Fruit fly (Drosophila melanogaster) whole organism, embryonic: ENCODE measurements around the gene CG13313.

ENCODE experiments used
- Atf-2 ChIP-seq: fragments of 200-800 bp; sonication (Bioruptor generic); optimal IDR thresholded peaks from 2 replicates; lab custom pipeline; 2016; ENCODE audit warnings: missing biosample characterization, missing genetic modification characterization
- CG10979 ChIP-seq: fragments of 200-800 bp; sonication (Bioruptor generic); optimal IDR thresholded peaks from 2 replicates; lab custom pipeline; 2018; ENCODE audit warnings: missing biosample characterization, mild to moderate bottlenecking, missing genetic modification characterization, moderate library complexity
- CG11560 ChIP-seq: fragments of 200-800 bp; sonication (Bioruptor generic); IDR thresholded peaks from 3 replicates; pipeline ENCODE4 v1.3.6; 2022; ENCODE audit warnings: missing biosample characterization, missing genetic modification characterization
- CG15601 ChIP-seq: fragments of 200-800 bp; sonication (Bioruptor generic); optimal IDR thresholded peaks from 3 replicates; lab custom pipeline; 2019; ENCODE audit warnings: missing biosample characterization, mild to moderate bottlenecking, missing genetic modification characterization, moderate library complexity
- CG17359 ChIP-seq: fragments of 200-800 bp; sonication (Bioruptor generic); optimal IDR thresholded peaks from 3 replicates; lab custom pipeline; 2018; ENCODE audit warnings: missing biosample characterization, mild to moderate bottlenecking, missing genetic modification characterization, moderate library complexity
- CG2129 ChIP-seq: fragments of 200-800 bp; sonication (Bioruptor generic); IDR thresholded peaks from 2 replicates; pipeline ENCODE4 v1.3.6; 2022; ENCODE audit warnings: missing biosample characterization, missing genetic modification characterization; ENCODE audit not compliant: partially characterized antibody
- CG33557 ChIP-seq: fragments of 200-800 bp; sonication (Bioruptor generic); optimal IDR thresholded peaks from 2 replicates; lab custom pipeline; 2019; ENCODE audit warnings: missing biosample characterization, mild to moderate bottlenecking, missing genetic modification characterization, moderate library complexity
- CG3726 ChIP-seq: fragments of 200-800 bp; sonication (Bioruptor generic); IDR thresholded peaks from 3 replicates; pipeline ENCODE4, ENCODE4 v1.3.6; 2022; ENCODE audit warnings: missing biosample characterization, missing genetic modification characterization
- CG3995 ChIP-seq: fragments of 200-800 bp; sonication (Bioruptor generic); optimal IDR thresholded peaks from 3 replicates; lab custom pipeline; 2016; ENCODE audit warnings: missing biosample characterization, missing genetic modification characterization
- CG4617 ChIP-seq: fragments of 200-800 bp; sonication (Bioruptor generic); optimal IDR thresholded peaks from 3 replicates; lab custom pipeline; 2016; ENCODE audit warnings: missing biosample characterization, missing genetic modification characterization, borderline replicate concordance
- CG4854 ChIP-seq: fragments of 200-800 bp; sonication (Bioruptor generic); optimal IDR thresholded peaks from 2 replicates; lab custom pipeline; 2016; ENCODE audit warnings: missing biosample characterization, missing genetic modification characterization, inconsistent platforms
- CG5180 ChIP-seq: fragments of 200-800 bp; sonication (Bioruptor generic); optimal IDR thresholded peaks from 3 replicates; lab custom pipeline; 2017; ENCODE audit warnings: missing biosample characterization, missing genetic modification characterization, mild to moderate bottlenecking, moderate library complexity, missing genetic modification reagents
- CG5245 ChIP-seq: fragments of 200-800 bp; sonication (Bioruptor generic); optimal IDR thresholded peaks from 3 replicates; lab custom pipeline; 2016; ENCODE audit warnings: missing biosample characterization, missing genetic modification characterization
- CG6654 ChIP-seq: fragments of 200-800 bp; sonication (Bioruptor generic); optimal IDR thresholded peaks from 2 replicates; lab custom pipeline; 2017; ENCODE audit warnings: missing biosample characterization, mild to moderate bottlenecking, missing genetic modification characterization
- CG7928 ChIP-seq: fragments of 200-800 bp; sonication (Bioruptor generic); optimal IDR thresholded peaks from 2 replicates; lab custom pipeline; 2017; ENCODE audit warnings: missing biosample characterization, mild to moderate bottlenecking, missing genetic modification characterization
- CG7987 ChIP-seq: fragments of 200-800 bp; sonication (Bioruptor generic); optimal IDR thresholded peaks from 2 replicates; lab custom pipeline; 2018; ENCODE audit warnings: missing biosample characterization, mild to moderate bottlenecking, missing genetic modification characterization, moderate library complexity
- CG8290 ChIP-seq, 3 experiments: fragments of 200-800 bp; sonication (Bioruptor generic); optimal IDR thresholded peaks; 2 replicates each; lab custom pipeline; 2016 to 2019; ENCODE audit warnings: missing biosample characterization in 3 of 3, missing genetic modification characterization in 3 of 3, mild to moderate bottlenecking in 2 of 3, moderate library complexity in 1 of 3
- CG9817 ChIP-seq: fragments of 200-800 bp; sonication (Bioruptor generic); optimal IDR thresholded peaks from 2 replicates; lab custom pipeline; 2018; ENCODE audit warnings: missing biosample characterization, mild to moderate bottlenecking, missing genetic modification characterization, moderate library complexity
- CHES-1-like ChIP-seq: fragments of 200-800 bp; sonication (Bioruptor generic); optimal IDR thresholded peaks from 2 replicates; lab custom pipeline; 2016; ENCODE audit warnings: missing biosample characterization, missing genetic modification characterization
- CoRest ChIP-seq: fragments of 200-800 bp; sonication (Bioruptor generic); optimal IDR thresholded peaks from 3 replicates; lab custom pipeline; 2018; ENCODE audit warnings: missing biosample characterization, mild to moderate bottlenecking, missing genetic modification characterization, moderate library complexity
- D ChIP-seq, 2 experiments: fragments of 200-800 bp in 1 of 2; fragments of >200 bp in 1 of 2; sonication (Bioruptor generic) in 1 of 2; optimal IDR thresholded peaks; 2 replicates in 1 of 2; 3 replicates in 1 of 2; lab custom pipeline; 2017; ENCODE audit warnings: mild to moderate bottlenecking in 1 of 2, missing biosample characterization in 1 of 2, missing genetic modification characterization in 1 of 2, missing genetic modification reagents in 1 of 2
- D19A ChIP-seq: fragments of 200-800 bp; optimal IDR thresholded peaks from 3 replicates; lab custom pipeline; 2019; ENCODE audit warnings: missing biosample characterization, mild to moderate bottlenecking, missing genetic modification characterization, moderate library complexity
- Elba2 ChIP-seq: fragments of 200-800 bp; sonication (Bioruptor generic); optimal IDR thresholded peaks from 3 replicates; lab custom pipeline; 2016; ENCODE audit warnings: missing biosample characterization, missing genetic modification characterization
- Fer1 ChIP-seq: fragments of 200-800 bp; sonication (Bioruptor generic); optimal IDR thresholded peaks from 2 replicates; lab custom pipeline; 2017; ENCODE audit warnings: missing biosample characterization, mild to moderate bottlenecking, missing genetic modification characterization
- H15 ChIP-seq: fragments of 200-800 bp; sonication (Bioruptor generic); IDR thresholded peaks from 3 replicates; pipeline ENCODE4 v1.3.6; 2022; ENCODE audit warnings: missing biosample characterization, missing genetic modification characterization
- HLH3B ChIP-seq: fragments of 200-800 bp; sonication (Bioruptor generic); IDR thresholded peaks from 2 replicates; pipeline ENCODE4 v1.3.6; 2022; ENCODE audit warnings: missing biosample characterization, missing genetic modification characterization
- MBD-R2 ChIP-seq: fragments of 200-800 bp; sonication (Bioruptor generic); IDR thresholded peaks from 2 replicates; pipeline ENCODE4 v1.3.6; 2022; ENCODE audit warnings: missing biosample characterization, missing genetic modification characterization
- MTF-1 ChIP-seq: fragments of 200-800 bp; sonication (Bioruptor generic); optimal IDR thresholded peaks from 2 replicates; lab custom pipeline; 2018; ENCODE audit warnings: missing biosample characterization, mild to moderate bottlenecking, missing genetic modification characterization, borderline replicate concordance
- Optix ChIP-seq: fragments of 200-800 bp; sonication (Bioruptor generic); IDR thresholded peaks from 3 replicates; pipeline ENCODE4 v1.3.6; 2022; ENCODE audit warnings: missing biosample characterization, missing genetic modification characterization
- PHDP ChIP-seq: fragments of 200-800 bp; sonication (Bioruptor generic); optimal IDR thresholded peaks from 3 replicates; lab custom pipeline; 2018; ENCODE audit warnings: missing biosample characterization, mild to moderate bottlenecking, missing genetic modification characterization, moderate library complexity
- Pdp1 ChIP-seq, 2 experiments: fragments of 200-800 bp; sonication (Bioruptor generic); optimal IDR thresholded peaks; 3 replicates each; lab custom pipeline; 2016; ENCODE audit warnings: missing biosample characterization in 2 of 2, missing genetic modification characterization in 2 of 2, mild to moderate bottlenecking in 1 of 2, moderate library complexity in 1 of 2
- Sry-δ ChIP-seq: fragments of 200-800 bp; sonication (Bioruptor generic); optimal IDR thresholded peaks from 2 replicates; lab custom pipeline; 2016; ENCODE audit warnings: missing biosample characterization, missing genetic modification characterization
- Tbp ChIP-seq: fragments of >200 bp; optimal IDR thresholded peaks from 2 replicates; lab custom pipeline; 2018; ENCODE audit warnings: missing biosample characterization, missing genetic modification characterization
- YL-1 ChIP-seq: fragments of 200-800 bp; sonication (Bioruptor generic); optimal IDR thresholded peaks from 3 replicates; lab custom pipeline; 2017; ENCODE audit warnings: missing biosample characterization, mild to moderate bottlenecking, missing genetic modification characterization
- ap ChIP-seq: fragments of 200-800 bp; sonication (Bioruptor generic); IDR thresholded peaks from 2 replicates; pipeline ENCODE4 v1.3.6; 2022; ENCODE audit warnings: missing biosample characterization, missing genetic modification characterization
- br ChIP-seq: fragments of >200 bp; optimal IDR thresholded peaks from 2 replicates; lab custom pipeline; 2017
- dati ChIP-seq: fragments of 200-800 bp; sonication (Bioruptor generic); IDR thresholded peaks from 2 replicates; pipeline ENCODE4 v1.3.6; 2022; ENCODE audit warnings: missing biosample characterization, missing genetic modification characterization
- knrl ChIP-seq: fragments of 200-800 bp; sonication (Bioruptor generic); IDR thresholded peaks from 3 replicates; pipeline ENCODE4 v1.3.6; 2022; ENCODE audit warnings: missing biosample characterization, missing genetic modification characterization; ENCODE audit not compliant: partially characterized antibody
- lmd ChIP-seq: fragments of 200-800 bp; sonication (Bioruptor generic); IDR thresholded peaks from 2 replicates; pipeline ENCODE4 v1.3.6; 2022; ENCODE audit warnings: missing biosample characterization, missing genetic modification characterization
- lola ChIP-seq, 3 experiments: fragments of >200 bp in 2 of 3; fragments of 200-800 bp in 1 of 3; sonication (Bioruptor generic) in 1 of 3; optimal IDR thresholded peaks; 2 replicates each; lab custom pipeline; 2017 to 2019; ENCODE audit warnings: missing biosample characterization in 3 of 3, missing genetic modification characterization in 3 of 3, mild to moderate bottlenecking in 1 of 3, moderate library complexity in 1 of 3
- lov ChIP-seq, 2 experiments: fragments of 200-800 bp in 1 of 2; fragments of >200 bp in 1 of 2; sonication (Bioruptor generic) in 1 of 2; IDR thresholded peaks in 1 of 2; optimal IDR thresholded peaks in 1 of 2; 2 replicates in 1 of 2; 3 replicates in 1 of 2; pipeline versions ENCODE4 v1.3.6 to Lab custom; 2017 to 2022; ENCODE audit warnings: missing biosample characterization in 1 of 2, missing genetic modification characterization in 1 of 2
- pnt ChIP-seq: fragments of 200-800 bp; sonication (Bioruptor generic); optimal IDR thresholded peaks from 3 replicates; lab custom pipeline; 2016; ENCODE audit warnings: missing biosample characterization, missing genetic modification characterization
- pzg ChIP-seq: fragments of 200-800 bp; sonication (Bioruptor generic); optimal IDR thresholded peaks from 3 replicates; lab custom pipeline; 2018; ENCODE audit warnings: missing biosample characterization, mild to moderate bottlenecking, missing genetic modification characterization, moderate library complexity
- ranshi ChIP-seq: fragments of 200-800 bp; sonication (Bioruptor generic); IDR thresholded peaks from 2 replicates; pipeline ENCODE4 v1.3.6; 2022; ENCODE audit warnings: missing biosample characterization, missing genetic modification characterization
- rib ChIP-seq: fragments of 200-800 bp; sonication (Bioruptor generic); IDR thresholded peaks from 2 replicates; pipeline ENCODE4 v1.3.6; 2022; ENCODE audit warnings: missing biosample characterization, missing genetic modification characterization
- tx ChIP-seq: fragments of 200-800 bp; sonication (Bioruptor generic); optimal IDR thresholded peaks from 2 replicates; lab custom pipeline; 2016; ENCODE audit warnings: missing biosample characterization, missing genetic modification characterization
- wdn ChIP-seq: fragments of 200-800 bp; sonication (Bioruptor generic); IDR thresholded peaks from 2 replicates; pipeline ENCODE4 v1.3.6; 2022; ENCODE audit warnings: missing biosample characterization, missing genetic modification characterization
- zen ChIP-seq: fragments of 200-800 bp; sonication (Bioruptor generic); optimal IDR thresholded peaks from 3 replicates; lab custom pipeline; 2018; ENCODE audit warnings: missing biosample characterization, mild to moderate bottlenecking, missing genetic modification characterization, moderate library complexity

Gene CG13313

DNA sequence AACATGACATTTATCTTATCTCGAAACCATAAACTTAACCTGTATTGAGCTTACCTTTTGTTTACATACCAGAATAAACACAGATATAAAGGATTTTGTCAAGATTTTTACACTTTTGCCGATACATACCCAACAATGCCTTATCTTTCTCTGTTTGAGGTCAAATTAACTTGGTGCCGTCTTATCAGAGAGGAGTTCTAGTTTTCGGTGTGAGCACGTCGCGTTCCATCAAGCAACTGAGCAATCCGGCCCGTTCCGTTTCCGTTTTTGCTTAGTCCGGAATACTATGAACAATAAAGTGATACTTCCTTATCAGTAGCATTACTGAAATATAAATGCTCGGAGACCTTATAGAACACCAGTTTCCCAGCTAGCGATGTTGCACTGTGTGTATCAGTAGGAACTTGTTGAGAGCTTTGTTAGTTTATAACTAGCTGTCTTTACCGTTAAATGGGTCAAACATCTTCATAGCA is 27.2 kb downstream of the CG13313 start, which contains the start of gene Galk (continued):
- TF ChIP-seq CG7928 (GFP tag; lab: Kevin White, UChicago), result no peak
- no peak for TF ChIP-seq pzg (GFP tag; lab: Kevin White, UChicago)
- TF ChIP-seq Elba2 (GFP tag; lab: Kevin White, UChicago), result no peak
- no peak for TF ChIP-seq Tbp (GFP tag; lab: Kevin White, UChicago)
- TF ChIP-seq zen (tag; lab: Kevin White, UChicago), result no peak
- TF ChIP-seq ranshi (GFP tag; lab: Robert Waterston, UW), result peak; percentile 59; the same call in 1 of the 2 replicates
- no peak for TF ChIP-seq D (optimal IDR thresholded peaks at IDR 0.05; lab: Kevin White, UChicago)
- peak; percentile 1 for TF ChIP-seq D (GFP tag; optimal IDR thresholded peaks at IDR 0.05; lab: Kevin White, UChicago)
- no peak for TF ChIP-seq CG5245 (GFP tag; lab: Kevin White, UChicago)
- no peak; the same call in 1 of the 2 replicates for TF ChIP-seq MBD-R2 (GFP tag; lab: Robert Waterston, UW)
- peak; percentile 49; the same call in 1 of the 3 replicates for TF ChIP-seq Optix (GFP tag; lab: Robert Waterston, UW)
- peak; percentile 72 for TF ChIP-seq Fer1
- peak; percentile 33 for TF ChIP-seq CG7987 (GFP tag; lab: Kevin White, UChicago)
- TF ChIP-seq Sry-δ (GFP tag; lab: Kevin White, UChicago), result no peak
- no peak for TF ChIP-seq CG3995
- peak; percentile 68 for TF ChIP-seq wdn
- TF ChIP-seq lmd (GFP tag; lab: Robert Waterston, UW), result peak; percentile 81
- TF ChIP-seq CG9817 (tag; lab: Kevin White, UChicago), result peak; percentile 52
- TF ChIP-seq CG4854 (GFP tag; lab: Kevin White, UChicago), result peak; percentile 37
- peak; percentile 52 for TF ChIP-seq PHDP (tag; lab: Kevin White, UChicago)
- TF ChIP-seq rib (GFP tag; lab: Robert Waterston, UW), result peak; percentile 40; the same call in 1 of the 2 replicates
- no peak for TF ChIP-seq YL-1 (GFP tag; lab: Kevin White, UChicago)
- peak; percentile 31; the same call in 1 of the 2 replicates for TF ChIP-seq HLH3B (GFP tag; lab: Robert Waterston, UW)
- no peak for TF ChIP-seq D19A (tag; lab: Kevin White, UChicago)
- TF ChIP-seq CG2129 (GFP tag; lab: Robert Waterston, UW), result no peak
- TF ChIP-seq dati (GFP tag; lab: Robert Waterston, UW), result 0 out of 2 replicates have a peak, but pooled peaks have one; percentile 30
- no peak for TF ChIP-seq H15 (GFP tag; lab: Robert Waterston, UW)
- no peak for TF ChIP-seq lov (optimal IDR thresholded peaks at IDR 0.05; lab: Kevin White, UChicago)
- TF ChIP-seq lov (GFP tag; IDR thresholded peaks at IDR 0.05; lab: Robert Waterston, UW), result 0 out of 3 replicates have a peak, but pooled peaks have one; percentile 57
- no peak for TF ChIP-seq knrl (GFP tag; lab: Robert Waterston, UW)
- peak; percentile 55 for TF ChIP-seq tx (GFP tag; lab: Kevin White, UChicago)
- peak; percentile 56 for TF ChIP-seq CG33557 (GFP tag; lab: Kevin White, UChicago)
- no peak for TF ChIP-seq Atf-2 (GFP tag; lab: Kevin White, UChicago)
- no peak for TF ChIP-seq CG6654
- TF ChIP-seq Pdp1 (GFP tag; optimal IDR thresholded peaks at IDR 0.05; lab: Kevin White, UChicago), result peak; percentile 42
- no peak for TF ChIP-seq pnt (GFP tag; lab: Kevin White, UChicago)
- TF ChIP-seq CHES-1-like (GFP tag; lab: Kevin White, UChicago), result peak; percentile 58
- no peak for TF ChIP-seq CG3726 (GFP tag; lab: Robert Waterston, UW)
- TF ChIP-seq lola (GFP tag; optimal IDR thresholded peaks at IDR 0.05; lab: Kevin White, UChicago), result no peak
- peak; percentile 82 for TF ChIP-seq CG15601 (tag; lab: Kevin White, UChicago)
- TF ChIP-seq CG5180 (GFP tag; lab: Kevin White, UChicago), result peak; percentile 45
- no peak for TF ChIP-seq CoRest (tag; lab: Kevin White, UChicago)
- peak; percentile 44 for TF ChIP-seq MTF-1 (GFP tag; lab: Kevin White, UChicago)
- TF ChIP-seq CG11560 (tag; lab: Robert Waterston, UW), result no peak
- 0 out of 2 replicates have a peak, but pooled peaks have one; percentile 24 for TF ChIP-seq ap (GFP tag; lab: Robert Waterston, UW)
- TF ChIP-seq br (lab: Kevin White, UChicago), result no peak
- TF ChIP-seq CG10979 (tag; lab: Kevin White, UChicago), result no peak
- TF ChIP-seq CG17359 (tag; lab: Kevin White, UChicago), result peak; percentile 55
- TF ChIP-seq CG4617 (GFP tag; lab: Kevin White, UChicago), result no peak
- TF ChIP-seq CG8290 (GFP tag; optimal IDR thresholded peaks at IDR 0.05; lab: Kevin White, UChicago), result no peak
- peak in 1 of 2 experiments; percentile 93 for TF ChIP-seq CG8290 (tag; optimal IDR thresholded peaks at IDR 0.05; lab: Kevin White, UChicago)
